Worm (Caenorhabditis elegans): ENCODE measurements around the gene syx-5.

DNA sequence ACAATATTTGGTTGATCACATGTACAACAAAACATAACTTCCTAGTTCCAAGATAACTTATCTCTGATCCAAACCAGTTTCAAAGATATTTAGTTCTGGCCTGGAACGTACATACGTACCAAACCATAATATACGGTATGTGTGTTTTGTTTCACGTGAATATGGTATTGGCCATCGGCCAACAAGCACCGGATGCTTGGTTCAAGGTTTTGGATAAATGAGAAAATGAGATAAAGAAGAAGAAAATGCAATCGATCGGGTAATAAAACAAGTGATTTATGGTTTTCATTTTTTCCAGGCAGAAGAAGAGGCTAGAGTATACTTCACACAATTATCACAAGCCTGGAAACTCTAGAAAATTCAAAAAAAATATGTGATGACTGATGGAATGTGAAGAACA lies 30.6 kb downstream of the syx-5 start:
- no peak for TF ChIP-seq klf-2 (GFP tag; conservative IDR thresholded peaks at IDR 0.05)
- no peak for TF ChIP-seq flt-1 (GFP tag; IDR thresholded peaks at IDR 0.05)
- no peak for TF ChIP-seq cog-1 (tag; optimal IDR thresholded peaks at IDR 0.05)
- no peak for TF ChIP-seq T22C8.4 (GFP tag; IDR thresholded peaks at IDR 0.05)

All from whole organism, midembryonic.